Worm (Caenorhabditis elegans) whole organism, L4 larva: ENCODE data around the gene irld-2.

Experiments
- F44E2.7 ChIP-seq: fragments of 200-800 bp; sonication (Bioruptor generic); IDR thresholded peaks from 2 replicates; pipeline ENCODE4 v2.1.2; 2022; ENCODE audit warnings: missing genetic modification characterization, missing compliant biosample characterization
- R02D3.7 ChIP-seq: fragments of 150-350 bp; sonication (generic microtip); optimal IDR thresholded peaks from 3 replicates; lab custom pipeline; 2014; ENCODE audit warnings: missing biosample characterization, missing genetic modification characterization
- Y105C5A.15 ChIP-seq: fragments of 200-800 bp; sonication (Bioruptor generic); IDR thresholded peaks from 2 replicates; pipeline ENCODE4 v1.3.6; 2022; ENCODE audit warnings: missing genetic modification characterization, missing compliant biosample characterization
- ZK546.5 ChIP-seq, 2 experiments: sonication (generic microtip); optimal IDR thresholded peaks; 2 replicates each; lab custom pipeline; 2017; ENCODE audit warnings: missing biosample characterization in 2 of 2, missing genetic modification characterization in 2 of 2
- arid-1 ChIP-seq: fragments of 200-800 bp; sonication (Bioruptor generic); conservative IDR thresholded peaks from 2 replicates; pipeline ENCODE4 v1.3.6; 2022; ENCODE audit warnings: missing genetic modification reagents, missing genetic modification characterization, missing compliant biosample characterization
- ceh-44 ChIP-seq: fragments of 200-800 bp; sonication (Bioruptor generic); IDR thresholded peaks from 2 replicates; pipeline ENCODE4 v1.3.6; 2022; ENCODE audit warnings: missing genetic modification reagents, missing genetic modification characterization, missing compliant biosample characterization
- ces-1 ChIP-seq: fragments of 150-350 bp; sonication (generic microtip); optimal IDR thresholded peaks from 4 replicates; lab custom pipeline; 2014; ENCODE audit warnings: missing biosample characterization, missing genetic modification reagents, missing genetic modification characterization
- ctbp-1 ChIP-seq: fragments of 200-800 bp; sonication (Bioruptor generic); IDR thresholded peaks from 2 replicates; pipeline ENCODE4 v1.3.6; 2022; ENCODE audit warnings: missing genetic modification reagents, missing genetic modification characterization, missing compliant biosample characterization
- daf-12 ChIP-seq: fragments of 150-350 bp; optimal IDR thresholded peaks from 2 replicates; lab custom pipeline; 2014; ENCODE audit warnings: missing biosample characterization, missing genetic modification reagents, missing genetic modification characterization
- daf-16 ChIP-seq, 3 experiments: sonication (generic microtip); optimal IDR thresholded peaks; 2 replicates each; lab custom pipeline; 2016 to 2017; ENCODE audit warnings: missing genetic modification characterization in 3 of 3, missing genetic modification reagents in 3 of 3, mild to moderate bottlenecking in 2 of 3, missing compliant biosample characterization in 2 of 3, missing biosample characterization in 1 of 3, moderate library complexity in 1 of 3
- dmd-6 ChIP-seq: fragments of 200-800 bp; sonication (Bioruptor generic); IDR thresholded peaks from 2 replicates; pipeline ENCODE4 v1.3.6; 2022; ENCODE audit warnings: missing genetic modification reagents, missing genetic modification characterization, missing compliant biosample characterization
- dmd-9 ChIP-seq: fragments of 200-800 bp; sonication (Bioruptor generic); IDR thresholded peaks from 2 replicates; pipeline ENCODE4 v1.3.6; 2022; ENCODE audit warnings: missing genetic modification reagents, missing genetic modification characterization, missing compliant biosample characterization
- duxl-1 ChIP-seq: sonication (generic microtip); optimal IDR thresholded peaks from 2 replicates; lab custom pipeline; 2016; ENCODE audit warnings: mild to moderate bottlenecking, missing genetic modification characterization, moderate library complexity, missing compliant biosample characterization; ENCODE audit not compliant: poor library complexity
- hif-1 ChIP-seq, 2 experiments: sonication (generic microtip); optimal IDR thresholded peaks; 2 replicates each; lab custom pipeline; 2016 to 2017; ENCODE audit warnings: missing compliant biosample characterization in 2 of 2, missing genetic modification characterization in 2 of 2, missing genetic modification reagents in 2 of 2, missing genotype in 2 of 2, mild to moderate bottlenecking in 1 of 2
- hlh-30 ChIP-seq: sonication (generic microtip); optimal IDR thresholded peaks from 2 replicates; lab custom pipeline; 2017; ENCODE audit warnings: antibody characterized with exemption, mild to moderate bottlenecking, missing genetic modification characterization, missing compliant biosample characterization; ENCODE audit not compliant: insufficient read depth
- hmg-1.1 ChIP-seq: fragments of 200-800 bp; sonication (Bioruptor generic); IDR thresholded peaks from 2 replicates; pipeline ENCODE4 v1.3.6; 2022; ENCODE audit warnings: missing genetic modification reagents, missing genetic modification characterization, missing compliant biosample characterization
- lin-13 ChIP-seq: fragments of 150-350 bp; optimal IDR thresholded peaks from 2 replicates; lab custom pipeline; 2014; ENCODE audit warnings: missing biosample characterization, missing genetic modification reagents, missing genetic modification characterization
- lin-15B ChIP-seq: fragments of 150-350 bp; sonication (generic microtip); optimal IDR thresholded peaks from 3 replicates; lab custom pipeline; 2014; ENCODE audit warnings: missing biosample characterization, missing genetic modification characterization
- lsy-2 ChIP-seq, 2 experiments: fragments of 150-350 bp in 1 of 2; sonication (generic microtip) in 1 of 2; optimal IDR thresholded peaks; 2 replicates each; lab custom pipeline; 2014 to 2017; ENCODE audit warnings: missing biosample characterization in 2 of 2, missing genetic modification characterization in 2 of 2
- mxl-3 ChIP-seq: fragments of 200-800 bp; sonication (Bioruptor generic); optimal IDR thresholded peaks from 2 replicates; lab custom pipeline; 2018; ENCODE audit warnings: mild to moderate bottlenecking, missing genetic modification characterization, missing compliant biosample characterization
- nhr-25 ChIP-seq: sonication (generic microtip); optimal IDR thresholded peaks from 2 replicates; lab custom pipeline; 2017; ENCODE audit warnings: missing genetic modification characterization, mild to moderate bottlenecking, missing compliant biosample characterization, antibody characterized with exemption, moderate library complexity, borderline replicate concordance; ENCODE audit not compliant: insufficient read depth
- nhr-41 ChIP-seq: fragments of 200-800 bp; sonication (Bioruptor generic); IDR thresholded peaks from 2 replicates; pipeline ENCODE4 v1.3.6; 2022; ENCODE audit warnings: missing genetic modification reagents, missing genetic modification characterization, missing compliant biosample characterization
- nhr-48 ChIP-seq: sonication (generic microtip); optimal IDR thresholded peaks from 2 replicates; lab custom pipeline; 2016; ENCODE audit warnings: mild to moderate bottlenecking, missing genetic modification characterization, missing compliant biosample characterization
- nhr-76 ChIP-seq: fragments of 150-350 bp; optimal IDR thresholded peaks from 2 replicates; lab custom pipeline; 2014; ENCODE audit warnings: missing biosample characterization, missing genetic modification characterization
- pha-4 ChIP-seq, 2 experiments: fragments of 150-350 bp in 1 of 2; fragments of 200-800 bp in 1 of 2; sonication (Bioruptor generic) in 1 of 2; IDR thresholded peaks in 1 of 2; optimal IDR thresholded peaks in 1 of 2; 2 replicates each; pipeline versions ENCODE4 v1.3.6 to Lab custom; 2014 to 2022; ENCODE audit warnings: missing genetic modification characterization in 2 of 2, missing genetic modification reagents in 2 of 2, missing biosample characterization in 1 of 2, missing compliant biosample characterization in 1 of 2
- pqm-1 ChIP-seq: sonication (generic microtip); optimal IDR thresholded peaks from 2 replicates; lab custom pipeline; 2017; ENCODE audit warnings: missing biosample characterization, missing genetic modification characterization
- spr-3 ChIP-seq: fragments of 200-800 bp; sonication (Bioruptor generic); optimal IDR thresholded peaks from 2 replicates; lab custom pipeline; 2018; ENCODE audit warnings: mild to moderate bottlenecking, missing genetic modification characterization, missing compliant biosample characterization
- unc-62 ChIP-seq, 3 experiments: fragments of 150-350 bp in 1 of 3; sonication (generic microtip); optimal IDR thresholded peaks in 2 of 3; peaks in 1 of 3; 1 replicate in 1 of 3; 2 replicates in 2 of 3; lab custom pipeline; 2014 to 2017; ENCODE audit warnings: missing biosample characterization in 3 of 3, missing genetic modification characterization in 3 of 3, missing genetic modification reagents in 3 of 3, missing genotype in 1 of 3
- zfp-2 ChIP-seq: sonication (generic microtip); optimal IDR thresholded peaks from 2 replicates; lab custom pipeline; 2016; ENCODE audit warnings: mild to moderate bottlenecking, missing genetic modification characterization, missing compliant biosample characterization

irld-2 gene

ce11 chrX:13396550-13397023 lies 1.7 kb upstream of the irld-2 start, which contains the start of gene F02C12.3 (continued):
- TF ChIP-seq nhr-25 (tag; lab: Kevin White, UChicago) (peak; percentile 15), ceh-44 (GFP tag; lab: Robert Waterston, UW) (no peak), nhr-76 (tag; lab: Kevin White, UChicago) (no peak), lin-15B (tag; lab: Kevin White, UChicago) (no peak), ctbp-1 (GFP tag; lab: Robert Waterston, UW) (0 out of 2 replicates have a peak, but pooled peaks have one; percentile 35), F44E2.7 (GFP tag; lab: Robert Waterston, UW) (no peak), zfp-2 (tag; lab: Kevin White, UChicago) (no peak), arid-1 (GFP tag; lab: Robert Waterston, UW) (no peak), ces-1 (GFP tag; lab: Kevin White, UChicago) (no peak)
- TF ChIP-seq, all 104 proteins: peak for 28

- TF ChIP-seq mxl-3 (peak; percentile 48), unc-62 (GFP tag; optimal IDR thresholded peaks at IDR 0.05 in 1 of 2; lab: Kevin White, UChicago) (peak in 1 of 2 experiments; percentile 59), unc-62 (tag; optimal IDR thresholded peaks at IDR 0.05; lab: Kevin White, UChicago) (no peak), nhr-48 (tag; lab: Kevin White, UChicago) (peak; percentile 5), nhr-25 (tag; lab: Kevin White, UChicago) (no peak), R02D3.7 (tag; lab: Kevin White, UChicago) (no peak)
Observed at ce11 chrX:13388829-13389228, 6.0 kb downstream of the irld-2 start.

ce11 chrX:13387497-13387953 lies 7.3 kb downstream of the irld-2 start, which contains the start of gene C49F8.3:
Gene C49F8.3, minus strand, starts transcription at chrX:13387547.
- no peak for TF ChIP-seq ZK546.5 (tag; optimal IDR thresholded peaks at IDR 0.05; lab: Kevin White, UChicago)
- TF ChIP-seq unc-62 (GFP tag; optimal IDR thresholded peaks at IDR 0.05 in 1 of 2; lab: Kevin White, UChicago), result peak in 1 of 2 experiments; percentile 11
- no peak for TF ChIP-seq unc-62 (tag; optimal IDR thresholded peaks at IDR 0.05; lab: Kevin White, UChicago)
- no peak for TF ChIP-seq dmd-6 (GFP tag; lab: Robert Waterston, UW)
- TF ChIP-seq hmg-1.1, result no peak
- no peak for TF ChIP-seq nhr-41 (GFP tag; lab: Robert Waterston, UW)
- TF ChIP-seq arid-1 (GFP tag; lab: Robert Waterston, UW), result no peak
- no peak for TF ChIP-seq duxl-1 (tag; lab: Kevin White, UChicago)
- no peak for TF ChIP-seq pqm-1
- peak; percentile 1 for TF ChIP-seq nhr-25 (tag; lab: Kevin White, UChicago)
- no peak for TF ChIP-seq daf-12

ce11 chrX:13384743-13385142 lies 10.1 kb downstream of the irld-2 start:
- no peak for TF ChIP-seq lin-13
- peak in 1 of 2 experiments; percentile 94 for TF ChIP-seq unc-62 (GFP tag; optimal IDR thresholded peaks at IDR 0.05 in 1 of 2; lab: Kevin White, UChicago)
- TF ChIP-seq unc-62 (tag; optimal IDR thresholded peaks at IDR 0.05; lab: Kevin White, UChicago), result no peak
- TF ChIP-seq duxl-1 (tag; lab: Kevin White, UChicago), result no peak
- TF ChIP-seq, all 104 proteins: peak for 1

- TF ChIP-seq Y105C5A.15 (no peak), spr-3 (GFP tag; lab: Kevin White, UChicago) (no peak), hlh-30 (tag; lab: Kevin White, UChicago) (peak; percentile 81), unc-62 (GFP tag; optimal IDR thresholded peaks at IDR 0.05 in 1 of 2; lab: Kevin White, UChicago) (peak in 1 of 2 experiments; percentile 22), unc-62 (tag; optimal IDR thresholded peaks at IDR 0.05; lab: Kevin White, UChicago) (no peak), dmd-9 (GFP tag; lab: Robert Waterston, UW) (no peak), hif-1 (tag; optimal IDR thresholded peaks at IDR 0.05; lab: Kevin White, UChicago) (peak in 1 of 2 experiments; percentile 42), lsy-2 (tag; optimal IDR thresholded peaks at IDR 0.05; lab: Kevin White, UChicago) (peak in 1 of 2 experiments; percentile 38), daf-16 (GFP tag; optimal IDR thresholded peaks at IDR 0.05; lab: Kevin White, UChicago) (peak in 1 of 2 experiments; percentile 12), daf-16 (tag; optimal IDR thresholded peaks at IDR 0.05; lab: Kevin White, UChicago) (no peak), pha-4 (GFP tag; IDR thresholded peaks at IDR 0.05; lab: Robert Waterston, UW) (no peak), pha-4 (tag; optimal IDR thresholded peaks at IDR 0.05; lab: Kevin White, UChicago) (no peak), ctbp-1 (GFP tag; lab: Robert Waterston, UW) (no peak)
Observed at ce11 chrX:13383273-13383672, 11.6 kb downstream of the irld-2 start.
